Fruit fly (Drosophila melanogaster): ENCODE results near the gene Trim9.

dm6 chr2L:10639631-10640030, 94.9 kb downstream of the Trim9 start, which contains the start of gene CG31872:
- TF ChIP-seq Myc (optimal IDR thresholded peaks at IDR 0.05) (no peak), psq (optimal IDR thresholded peaks at IDR 0.05) (no peak), insv (optimal IDR thresholded peaks at IDR 0.05) (no peak)
